Fruit fly (Drosophila melanogaster) whole organism, wandering third instar larva: ENCODE data around the gene MED7.

Experiments used
- Abd-B ChIP-seq: fragments of >200 bp; optimal IDR thresholded peaks from 2 replicates; lab custom pipeline; 2017; ENCODE audit warnings: missing biosample characterization, missing genetic modification characterization
- CG32264 ChIP-seq: fragments of 200-800 bp; sonication (Bioruptor generic); optimal IDR thresholded peaks from 2 replicates; lab custom pipeline; 2016; ENCODE audit warnings: missing biosample characterization, missing genetic modification characterization
- CrebA ChIP-seq: fragments of 200-800 bp; sonication (Bioruptor generic); optimal IDR thresholded peaks from 2 replicates; lab custom pipeline; 2016; ENCODE audit warnings: missing biosample characterization, mild to moderate bottlenecking, missing genetic modification characterization, borderline replicate concordance
- Dif ChIP-seq: fragments of 200-275, 200-300 bp; sonication (Bioruptor generic); optimal IDR thresholded peaks from 2 replicates; lab custom pipeline; 2018; ENCODE audit warnings: missing biosample characterization, missing genetic modification characterization; ENCODE audit not compliant: partially characterized antibody
- HLH106 ChIP-seq: fragments of 200-800 bp; optimal IDR thresholded peaks from 3 replicates; lab custom pipeline; 2019; ENCODE audit warnings: missing biosample characterization, mild to moderate bottlenecking, missing genetic modification characterization, moderate library complexity
- Sp1 ChIP-seq: fragments of 200-800 bp; sonication (Bioruptor generic); optimal IDR thresholded peaks from 3 replicates; lab custom pipeline; 2019; ENCODE audit warnings: missing biosample characterization, mild to moderate bottlenecking, missing genetic modification characterization, moderate library complexity
- br ChIP-seq: fragments of 200-800 bp; sonication (Bioruptor generic); optimal IDR thresholded peaks from 2 replicates; lab custom pipeline; 2016; ENCODE audit warnings: missing biosample characterization, missing genetic modification characterization
- fru ChIP-seq: fragments of 200-800 bp; sonication (Bioruptor generic); optimal IDR thresholded peaks from 3 replicates; lab custom pipeline; 2016; ENCODE audit warnings: missing biosample characterization, mild to moderate bottlenecking, missing genetic modification characterization
- h ChIP-seq: fragments of 200-800 bp; sonication (Bioruptor generic); optimal IDR thresholded peaks from 3 replicates; lab custom pipeline; 2016; ENCODE audit warnings: missing biosample characterization, mild to moderate bottlenecking, missing genetic modification characterization
- lola ChIP-seq: fragments of >200 bp; optimal IDR thresholded peaks from 2 replicates; lab custom pipeline; 2017; ENCODE audit warnings: missing biosample characterization, missing genetic modification characterization
- pan ChIP-seq: fragments of >200 bp; optimal IDR thresholded peaks from 2 replicates; lab custom pipeline; 2017
- psq ChIP-seq: fragments of 200-800 bp; sonication (Bioruptor generic); optimal IDR thresholded peaks from 3 replicates; lab custom pipeline; 2017; ENCODE audit warnings: missing biosample characterization, mild to moderate bottlenecking, missing genetic modification characterization, moderate library complexity
- rgr ChIP-seq: fragments of 200-800 bp; sonication (Bioruptor generic); optimal IDR thresholded peaks from 3 replicates; lab custom pipeline; 2016; ENCODE audit warnings: missing biosample characterization, mild to moderate bottlenecking, missing genetic modification characterization

DNA sequence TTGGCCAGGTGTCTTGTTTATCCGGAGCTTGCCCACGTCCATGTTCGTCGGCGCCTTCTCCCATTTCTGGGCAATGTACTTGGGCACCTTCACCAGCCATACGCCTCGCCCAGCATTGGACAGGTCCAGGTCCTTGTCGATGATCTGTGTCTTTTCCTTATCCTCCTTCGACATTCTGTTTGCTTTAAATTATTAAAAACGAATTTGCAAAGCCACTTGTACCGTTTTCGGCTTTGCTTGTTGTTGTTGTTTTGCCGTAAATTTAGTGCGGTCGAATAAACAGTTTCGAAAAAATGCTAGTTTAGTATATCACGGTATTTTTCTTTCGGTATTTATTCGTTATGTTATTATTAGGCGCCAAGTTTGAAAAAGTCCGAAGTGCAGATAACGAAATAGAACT, 6.7 kb upstream of the MED7 start, which contains the start of gene TfIIFbeta:
- TF ChIP-seq Sp1 (GFP tag; lab: Kevin White, UChicago) (no peak), CrebA (GFP tag; lab: Kevin White, UChicago) (no peak), psq (GFP tag; lab: Kevin White, UChicago) (no peak), lola (GFP tag; lab: Kevin White, UChicago) (no peak), pan (lab: Kevin White, UChicago) (no peak), fru (GFP tag; lab: Kevin White, UChicago) (no peak), HLH106 (tag; lab: Kevin White, UChicago) (no peak), CG32264 (GFP tag; lab: Kevin White, UChicago) (no peak), rgr (no peak), Dif (GFP tag; lab: Kevin White, UChicago) (no peak), Abd-B (no peak), h (GFP tag; lab: Kevin White, UChicago) (no peak), br (GFP tag; lab: Kevin White, UChicago) (no peak)
